Worm (Caenorhabditis elegans) whole organism, L4 larva: ENCODE data around the gene C14C6.3.
A peak's percentile ranks its signal among the peaks of the same experiment; 100 is the strongest.

ENCODE experiments used
- F10B5.3 ChIP-seq: sonication (generic microtip); optimal IDR thresholded peaks from 2 replicates; lab custom pipeline; 2016; ENCODE audit warnings: mild to moderate bottlenecking, missing genetic modification characterization, missing compliant biosample characterization
- F26F4.8 ChIP-seq: fragments of 200-800 bp; sonication (Bioruptor generic); conservative IDR thresholded peaks from 2 replicates; pipeline ENCODE4 v1.3.6; 2022; ENCODE audit warnings: missing genetic modification characterization, missing compliant biosample characterization
- T20F7.1 ChIP-seq: fragments of 200-800 bp; sonication (Bioruptor generic); optimal IDR thresholded peaks from 2 replicates; lab custom pipeline; 2018; ENCODE audit warnings: mild to moderate bottlenecking, missing genetic modification characterization, missing compliant biosample characterization
- ceh-28 ChIP-seq: fragments of 150-350 bp; optimal IDR thresholded peaks from 2 replicates; lab custom pipeline; 2014; ENCODE audit warnings: missing biosample characterization, missing genetic modification reagents, missing genetic modification characterization
- ceh-44 ChIP-seq: fragments of 200-800 bp; sonication (Bioruptor generic); IDR thresholded peaks from 2 replicates; pipeline ENCODE4 v1.3.6; 2022; ENCODE audit warnings: missing genetic modification reagents, missing genetic modification characterization, missing compliant biosample characterization
- ces-1 ChIP-seq: fragments of 150-350 bp; sonication (generic microtip); optimal IDR thresholded peaks from 4 replicates; lab custom pipeline; 2014; ENCODE audit warnings: missing biosample characterization, missing genetic modification reagents, missing genetic modification characterization
- cey-2 ChIP-seq: sonication (generic microtip); optimal IDR thresholded peaks from 3 replicates; lab custom pipeline; 2017; ENCODE audit warnings: missing genetic modification characterization, mild to moderate bottlenecking, missing compliant biosample characterization, antibody characterized with exemption, borderline replicate concordance; ENCODE audit not compliant: insufficient read depth
- ctbp-1 ChIP-seq: fragments of 200-800 bp; sonication (Bioruptor generic); IDR thresholded peaks from 2 replicates; pipeline ENCODE4 v1.3.6; 2022; ENCODE audit warnings: missing genetic modification reagents, missing genetic modification characterization, missing compliant biosample characterization
- egl-27 ChIP-seq: sonication (generic microtip); optimal IDR thresholded peaks from 3 replicates; lab custom pipeline; 2017; ENCODE audit warnings: missing biosample characterization, missing genetic modification reagents, missing genetic modification characterization
- hlh-30 ChIP-seq: sonication (generic microtip); optimal IDR thresholded peaks from 2 replicates; lab custom pipeline; 2017; ENCODE audit warnings: antibody characterized with exemption, mild to moderate bottlenecking, missing genetic modification characterization, missing compliant biosample characterization; ENCODE audit not compliant: insufficient read depth
- hmg-1.1 ChIP-seq: fragments of 200-800 bp; sonication (Bioruptor generic); IDR thresholded peaks from 2 replicates; pipeline ENCODE4 v1.3.6; 2022; ENCODE audit warnings: missing genetic modification reagents, missing genetic modification characterization, missing compliant biosample characterization
- lin-15B ChIP-seq: fragments of 150-350 bp; sonication (generic microtip); optimal IDR thresholded peaks from 3 replicates; lab custom pipeline; 2014; ENCODE audit warnings: missing biosample characterization, missing genetic modification characterization
- mdl-1 ChIP-seq, 2 experiments: fragments of 150-350 bp in 1 of 2; sonication (generic microtip) in 1 of 2; optimal IDR thresholded peaks; 2 replicates each; lab custom pipeline; 2014 to 2017; ENCODE audit warnings: missing biosample characterization in 2 of 2, missing genetic modification characterization in 2 of 2
- mep-1 ChIP-seq: fragments of 150-350 bp; sonication (generic microtip); optimal IDR thresholded peaks from 3 replicates; lab custom pipeline; 2014; ENCODE audit warnings: missing biosample characterization, missing genetic modification characterization
- mxl-3 ChIP-seq: fragments of 200-800 bp; sonication (Bioruptor generic); optimal IDR thresholded peaks from 2 replicates; lab custom pipeline; 2018; ENCODE audit warnings: mild to moderate bottlenecking, missing genetic modification characterization, missing compliant biosample characterization
- nhr-111 ChIP-seq: fragments of 200-800 bp; sonication (Bioruptor generic); optimal IDR thresholded peaks from 2 replicates; lab custom pipeline; 2018; ENCODE audit warnings: mild to moderate bottlenecking, missing genetic modification characterization, missing compliant biosample characterization
- nhr-237 ChIP-seq: sonication (generic microtip); optimal IDR thresholded peaks from 2 replicates; lab custom pipeline; 2017; ENCODE audit warnings: missing biosample characterization, missing genetic modification characterization
- nhr-25 ChIP-seq: sonication (generic microtip); optimal IDR thresholded peaks from 2 replicates; lab custom pipeline; 2017; ENCODE audit warnings: missing genetic modification characterization, mild to moderate bottlenecking, missing compliant biosample characterization, antibody characterized with exemption, moderate library complexity, borderline replicate concordance; ENCODE audit not compliant: insufficient read depth
- nhr-28 ChIP-seq: fragments of 150-350 bp; optimal IDR thresholded peaks from 2 replicates; lab custom pipeline; 2014; ENCODE audit warnings: missing biosample characterization, missing genetic modification characterization
- nhr-41 ChIP-seq: fragments of 200-800 bp; sonication (Bioruptor generic); IDR thresholded peaks from 2 replicates; pipeline ENCODE4 v1.3.6; 2022; ENCODE audit warnings: missing genetic modification reagents, missing genetic modification characterization, missing compliant biosample characterization
- nhr-6 ChIP-seq: fragments of 150-350 bp; optimal IDR thresholded peaks from 2 replicates; lab custom pipeline; 2014; ENCODE audit warnings: missing biosample characterization, missing genetic modification characterization
- nhr-76 ChIP-seq: fragments of 150-350 bp; optimal IDR thresholded peaks from 2 replicates; lab custom pipeline; 2014; ENCODE audit warnings: missing biosample characterization, missing genetic modification characterization
- nhr-77 ChIP-seq: fragments of 150-350 bp; optimal IDR thresholded peaks from 2 replicates; lab custom pipeline; 2014; ENCODE audit warnings: missing biosample characterization, missing genetic modification characterization
- pqm-1 ChIP-seq: sonication (generic microtip); optimal IDR thresholded peaks from 2 replicates; lab custom pipeline; 2017; ENCODE audit warnings: missing biosample characterization, missing genetic modification characterization
- snpc-1.2 ChIP-seq: fragments of 200-800 bp; sonication (Bioruptor generic); IDR thresholded peaks from 2 replicates; pipeline ENCODE4 v1.3.6; 2022; ENCODE audit warnings: missing genetic modification reagents, missing genetic modification characterization, missing compliant biosample characterization
- spr-1 ChIP-seq: sonication (generic microtip); optimal IDR thresholded peaks from 2 replicates; lab custom pipeline; 2016; ENCODE audit warnings: mild to moderate bottlenecking, missing genetic modification characterization, missing compliant biosample characterization
- spr-3 ChIP-seq: fragments of 200-800 bp; sonication (Bioruptor generic); optimal IDR thresholded peaks from 2 replicates; lab custom pipeline; 2018; ENCODE audit warnings: mild to moderate bottlenecking, missing genetic modification characterization, missing compliant biosample characterization
- tra-1 ChIP-seq: fragments of 200-800 bp; sonication (Bioruptor generic); IDR thresholded peaks from 2 replicates; pipeline ENCODE4 v1.3.6; 2022; ENCODE audit warnings: missing genetic modification reagents, missing genetic modification characterization, missing compliant biosample characterization
- unc-39 ChIP-seq: sonication (generic microtip); optimal IDR thresholded peaks from 2 replicates; lab custom pipeline; 2017; ENCODE audit warnings: missing biosample characterization, missing genetic modification characterization
- unc-62 ChIP-seq, 3 experiments: fragments of 150-350 bp in 1 of 3; sonication (generic microtip); optimal IDR thresholded peaks in 2 of 3; peaks in 1 of 3; 1 replicate in 1 of 3; 2 replicates in 2 of 3; lab custom pipeline; 2014 to 2017; ENCODE audit warnings: missing biosample characterization in 3 of 3, missing genetic modification characterization in 3 of 3, missing genetic modification reagents in 3 of 3, missing genotype in 1 of 3
- vab-7 ChIP-seq: fragments of 200-800 bp; sonication (Bioruptor generic); IDR thresholded peaks from 2 replicates; pipeline ENCODE4 v1.3.6; 2022; ENCODE audit warnings: missing genetic modification reagents, missing genetic modification characterization, missing compliant biosample characterization

The C14C6.3 gene

ce11 chrV:541470-541869, 1.8 kb upstream of the C14C6.3 start:
- TF ChIP-seq tra-1 (GFP tag; lab: Robert Waterston, UW), result no peak
- no peak for TF ChIP-seq nhr-237
- TF ChIP-seq snpc-1.2 (GFP tag; lab: Robert Waterston, UW), result no peak
- no peak for TF ChIP-seq nhr-76
- TF ChIP-seq egl-27 (tag; lab: Kevin White, UChicago), result no peak
- TF ChIP-seq lin-15B (tag; lab: Kevin White, UChicago), result no peak
- TF ChIP-seq, all 104 proteins: peak for 0

DNA sequence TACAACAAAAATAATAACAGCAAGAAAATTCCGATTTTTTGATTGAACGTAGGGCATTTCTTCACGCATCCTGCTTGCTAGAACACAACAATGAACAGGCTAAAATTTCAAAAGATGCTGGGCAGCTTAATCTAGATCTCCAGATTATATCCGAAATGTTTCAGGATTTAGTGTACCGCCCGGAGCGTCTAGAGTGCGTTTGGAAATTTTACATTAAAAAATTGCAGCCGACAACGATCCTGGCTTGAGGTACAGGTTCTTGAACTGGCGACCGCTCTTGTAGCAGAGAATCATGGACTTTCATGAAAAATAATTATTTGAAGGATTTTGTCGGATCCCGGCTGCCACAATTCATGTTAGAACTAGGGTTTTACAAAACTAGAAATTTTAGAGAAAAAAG, 4.7 kb downstream of the C14C6.3 start, which contains the start of gene C14C6.6:
Gene C14C6.6 (minus strand): TSS at position 101 of the 400 bp plus-strand sequence.
- no peak for TF ChIP-seq pqm-1 (tag; lab: Kevin White, UChicago)
- no peak for TF ChIP-seq snpc-1.2 (GFP tag; lab: Robert Waterston, UW)
- TF ChIP-seq nhr-76, result no peak
- TF ChIP-seq spr-1 (tag; lab: Kevin White, UChicago), result no peak
- TF ChIP-seq spr-3 (GFP tag; lab: Kevin White, UChicago), result no peak

DNA sequence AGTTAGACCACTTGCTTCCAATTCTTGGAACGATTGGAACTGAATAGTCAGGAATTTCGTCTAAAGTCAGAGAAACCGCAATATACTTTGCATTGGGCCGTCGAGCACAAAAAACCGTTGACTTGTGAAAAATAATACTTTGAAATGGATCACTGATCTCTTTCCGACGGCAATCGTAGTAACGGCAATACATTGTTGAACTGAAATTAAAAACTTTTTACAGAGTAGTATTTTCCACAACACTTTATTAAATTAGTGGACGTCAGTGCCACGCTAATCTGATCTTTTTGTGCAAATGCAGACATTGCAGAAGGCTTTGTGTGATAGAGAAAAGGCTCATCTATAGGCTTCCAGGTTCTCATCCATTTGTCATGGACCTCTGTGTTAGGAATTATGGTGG, 9.1 kb downstream of the C14C6.3 start:
- TF ChIP-seq unc-62 (GFP tag; optimal IDR thresholded peaks at IDR 0.05 in 1 of 2; lab: Kevin White, UChicago) (peak in 1 of 2 experiments; percentile 91), unc-62 (tag; optimal IDR thresholded peaks at IDR 0.05; lab: Kevin White, UChicago) (no peak), ctbp-1 (GFP tag; lab: Robert Waterston, UW) (no peak)

DNA sequence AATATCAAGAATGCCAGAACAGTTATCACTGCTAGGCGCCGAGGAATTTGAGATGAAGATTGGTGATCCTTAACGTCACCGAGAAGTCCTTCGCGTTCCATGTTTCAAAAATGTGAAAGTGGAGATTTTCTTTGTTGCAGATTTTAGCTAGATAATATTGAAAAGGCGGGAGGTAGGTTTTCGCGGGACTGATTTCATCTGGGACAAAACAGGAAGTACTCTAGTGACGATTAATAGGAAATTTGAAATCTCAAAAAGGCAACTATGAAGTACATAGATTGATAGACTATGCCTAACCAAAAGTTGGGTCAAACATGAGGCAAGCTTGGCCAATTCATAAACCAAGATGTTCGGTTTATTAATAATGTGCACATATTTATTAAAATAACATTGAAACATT, 9.8 kb downstream of the C14C6.3 start, which contains the start of gene C14C6.8:
Gene C14C6.8 (minus strand): TSS at position 101 of the 400 bp plus-strand sequence.
- TF ChIP-seq ceh-28 (tag; lab: Kevin White, UChicago) (no peak), ces-1 (GFP tag; lab: Kevin White, UChicago) (no peak), mdl-1 (tag; optimal IDR thresholded peaks at IDR 0.05; lab: Kevin White, UChicago) (no peak), vab-7 (GFP tag; lab: Robert Waterston, UW) (no peak), hlh-30 (no peak), F26F4.8 (GFP tag; lab: Robert Waterston, UW) (no peak), egl-27 (tag; lab: Kevin White, UChicago) (no peak), ceh-44 (GFP tag; lab: Robert Waterston, UW) (no peak), nhr-6 (tag; lab: Kevin White, UChicago) (no peak), nhr-28 (tag; lab: Kevin White, UChicago) (no peak), mxl-3 (no peak), F10B5.3 (tag; lab: Kevin White, UChicago) (no peak), mep-1 (tag; lab: Kevin White, UChicago) (no peak), hmg-1.1 (GFP tag; lab: Robert Waterston, UW) (no peak), T20F7.1 (GFP tag; lab: Kevin White, UChicago) (no peak), unc-39 (tag; lab: Kevin White, UChicago) (no peak), nhr-25 (tag; lab: Kevin White, UChicago) (no peak), nhr-41 (GFP tag; lab: Robert Waterston, UW) (no peak), cey-2 (tag; lab: Kevin White, UChicago) (no peak)

ce11 chrV:556055-556454, 12.8 kb downstream of the C14C6.3 start, which contains the start of gene srx-8:
Gene srx-8, minus strand, starts transcription at chrV:556155.
- no peak for TF ChIP-seq spr-1 (tag; lab: Kevin White, UChicago)
- no peak for TF ChIP-seq nhr-77 (tag; lab: Kevin White, UChicago)
- no peak for TF ChIP-seq nhr-111
